Fruit fly (Drosophila melanogaster): ENCODE measurements around the gene Marf.

The Marf gene

DNA sequence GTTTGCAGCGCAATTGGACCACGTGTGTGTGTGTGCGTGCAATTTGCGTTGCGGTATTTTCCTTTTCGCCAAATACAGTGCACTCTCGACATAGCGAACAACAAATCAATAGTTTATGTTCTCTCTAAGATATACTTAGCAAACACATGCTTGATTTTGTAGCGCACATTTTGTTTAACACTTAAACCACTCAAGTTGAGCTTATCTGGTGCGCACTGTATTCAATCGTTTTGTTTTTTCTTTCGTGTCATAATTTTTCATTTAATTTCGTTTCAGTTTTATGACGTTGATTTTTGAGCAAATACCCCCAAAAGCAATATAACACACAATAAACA lies 575 bp downstream of the Marf start (continued):
- TF ChIP-seq CG12744 (GFP tag; optimal IDR thresholded peaks at IDR 0.05) (peak; percentile 74), bcd (GFP tag; optimal IDR thresholded peaks at IDR 0.05) (peak; percentile 85), oc (tag; optimal IDR thresholded peaks at IDR 0.05) (peak; percentile 76), bowl (GFP tag; IDR thresholded peaks at IDR 0.05) (peak; percentile 77), Mad (GFP tag; optimal IDR thresholded peaks at IDR 0.05) (peak; percentile 74), HmgZ (tag; optimal IDR thresholded peaks at IDR 0.05) (peak; percentile 93), ato (GFP tag; IDR thresholded peaks at IDR 0.05; ENCODE audit: partially characterized antibody) (no peak), sna (GFP tag; IDR thresholded peaks at IDR 0.05; ENCODE audit: partially characterized antibody) (no peak), odd (GFP tag; optimal IDR thresholded peaks at IDR 0.05) (peak; percentile 70), maf-S (GFP tag; optimal IDR thresholded peaks at IDR 0.05) (peak; percentile 87), CG6254 (GFP tag; optimal IDR thresholded peaks at IDR 0.05) (peak; percentile 7), Sry-β (GFP tag; optimal IDR thresholded peaks at IDR 0.05) (no peak), Lhr (GFP tag; optimal IDR thresholded peaks at IDR 0.05) (no peak), wdn (GFP tag; IDR thresholded peaks at IDR 0.05) (peak; percentile 91), CG6272 (GFP tag; IDR thresholded peaks at IDR 0.05) (peak; percentile 73), unc-4 (GFP tag; IDR thresholded peaks at IDR 0.05; ENCODE audit: partially characterized antibody) (no peak), az2 (GFP tag; optimal IDR thresholded peaks at IDR 0.05) (peak; percentile 79), CG6683 (GFP tag; optimal IDR thresholded peaks at IDR 0.05) (peak; percentile 76), disco-r (GFP tag; optimal IDR thresholded peaks at IDR 0.05) (peak; percentile 76), CG2875 (GFP tag; optimal IDR thresholded peaks at IDR 0.05) (peak; percentile 46), CG3065 (GFP tag; optimal IDR thresholded peaks at IDR 0.05) (peak; percentile 52), CG17328 (GFP tag; IDR thresholded peaks at IDR 0.05) (peak; percentile 85), HmgD (GFP tag; optimal IDR thresholded peaks at IDR 0.05) (peak; percentile 27), CG15696 (tag; optimal IDR thresholded peaks at IDR 0.05) (peak; percentile 51), ash1 (GFP tag; optimal IDR thresholded peaks at IDR 0.05) (peak; percentile 69), NK7.1 (GFP tag; optimal IDR thresholded peaks at IDR 0.05) (peak; percentile 83), corto (GFP tag; optimal IDR thresholded peaks at IDR 0.05) (peak; percentile 61), CG17912 (GFP tag; optimal IDR thresholded peaks at IDR 0.05) (no peak), luna (GFP tag; optimal IDR thresholded peaks at IDR 0.05) (peak; percentile 67), usp (GFP tag; optimal IDR thresholded peaks at IDR 0.05) (no peak), CG8765 (GFP tag; IDR thresholded peaks at IDR 0.05) (peak; percentile 62; the same call in 1 of the 2 replicates), Med (GFP tag) (peak; percentile 99), Hr3 (GFP tag; optimal IDR thresholded peaks at IDR 0.05) (peak; percentile 59), crol (GFP tag; IDR thresholded peaks at IDR 0.05) (no peak), bbx (GFP tag; IDR thresholded peaks at IDR 0.05; ENCODE audit: partially characterized antibody) (no peak), CG10431 (GFP tag; optimal IDR thresholded peaks at IDR 0.05) (no peak), CG7357 (GFP tag; IDR thresholded peaks at IDR 0.05) (peak; percentile 79), Trl (optimal IDR thresholded peaks at IDR 0.05) (no peak), Trl (GFP tag; optimal IDR thresholded peaks at IDR 0.05) (peak; percentile 83), Max (GFP tag; optimal IDR thresholded peaks at IDR 0.05) (peak; percentile 65), CG11723 (GFP tag; optimal IDR thresholded peaks at IDR 0.05) (peak; percentile 59), zen2 (GFP tag; IDR thresholded peaks at IDR 0.05; ENCODE audit: partially characterized antibody) (no peak), pum (GFP tag; optimal IDR thresholded peaks at IDR 0.05) (peak; percentile 82), CG17829 (tag; optimal IDR thresholded peaks at IDR 0.05) (peak; percentile 59), CG4328 (GFP tag; optimal IDR thresholded peaks at IDR 0.05) (peak; percentile 72), grn (GFP tag; optimal IDR thresholded peaks at IDR 0.05) (peak; percentile 14), cg (GFP tag; optimal IDR thresholded peaks at IDR 0.05) (peak; percentile 40), CG11560 (tag; IDR thresholded peaks at IDR 0.05) (peak; percentile 54; the same call in 1 of the 3 replicates), Xrp1 (GFP tag; IDR thresholded peaks at IDR 0.05) (peak; percentile 80), CG9932 (GFP tag; IDR thresholded peaks at IDR 0.05) (peak; percentile 95), Dip3 (GFP tag; optimal IDR thresholded peaks at IDR 0.05) (peak; percentile 88), crc (GFP tag; optimal IDR thresholded peaks at IDR 0.05) (peak; percentile 77)

Measured in whole organism, embryonic.